Worm (Caenorhabditis elegans): ENCODE measurements around the gene R13A5.15.

- TF ChIP-seq dao-5 (tag; optimal IDR thresholded peaks at IDR 0.05) (no peak), W03F9.2 (tag; optimal IDR thresholded peaks at IDR 0.05) (peak; percentile 66), him-1 (tag; optimal IDR thresholded peaks at IDR 0.05) (peak; percentile 78)
Measured at ce11 chrIII:7570083-7570695, 17.9 kb downstream of the R13A5.15 start, which contains the start of gene R13A5.7.
